Worm (Caenorhabditis elegans): Measurements from ENCODE around the gene ins-7.

- no peak for TF ChIP-seq ceh-39 (tag; optimal IDR thresholded peaks at IDR 0.05)
- TF ChIP-seq snpc-4 (tag; optimal IDR thresholded peaks at IDR 0.05) = no peak
- no peak for TF ChIP-seq sem-2 (GFP tag; optimal IDR thresholded peaks at IDR 0.05)
- TF ChIP-seq nhr-237 (tag; optimal IDR thresholded peaks at IDR 0.05) = no peak
- TF ChIP-seq nhr-12 (tag; optimal IDR thresholded peaks at IDR 0.05) = no peak
- no peak for TF ChIP-seq blmp-1 (tag; optimal IDR thresholded peaks at IDR 0.05)
- TF ChIP-seq pha-4 (tag; optimal IDR thresholded peaks at IDR 0.05) = no peak
- TF ChIP-seq flh-1 (GFP tag; optimal IDR thresholded peaks at IDR 0.05) = no peak
- TF ChIP-seq unc-39 (tag; optimal IDR thresholded peaks at IDR 0.05) = no peak
- TF ChIP-seq elt-3 (tag; optimal IDR thresholded peaks at IDR 0.05) = no peak
- TF ChIP-seq ceh-83 (GFP tag; optimal IDR thresholded peaks at IDR 0.05) = no peak
- TF ChIP-seq ztf-11 (tag; optimal IDR thresholded peaks at IDR 0.05) = no peak
These were observed 24.1 kb upstream of the ins-7 start, which contains the start of the genes dcaf-1 and dph-3 for ce11 chrIV:9706704-9707197.
